Worm (Caenorhabditis elegans) whole organism, L4 larva: Measurements from ENCODE around the gene C09B7.2.
A peak's percentile ranks its signal among the peaks of the same experiment; 100 is the strongest.

Source experiments
- F10B5.3 ChIP-seq: sonication (generic microtip); optimal IDR thresholded peaks from 2 replicates; lab custom pipeline; 2016; ENCODE audit warnings: mild to moderate bottlenecking, missing genetic modification characterization, missing compliant biosample characterization
- F37D6.2 ChIP-seq: sonication (generic microtip); optimal IDR thresholded peaks from 2 replicates; lab custom pipeline; 2016; ENCODE audit warnings: mild to moderate bottlenecking, missing genetic modification characterization, missing compliant biosample characterization
- F44E2.7 ChIP-seq: fragments of 200-800 bp; sonication (Bioruptor generic); IDR thresholded peaks from 2 replicates; pipeline ENCODE4 v2.1.2; 2022; ENCODE audit warnings: missing genetic modification characterization, missing compliant biosample characterization
- F49E8.2 ChIP-seq: sonication (generic microtip); optimal IDR thresholded peaks from 2 replicates; lab custom pipeline; 2016; ENCODE audit warnings: missing compliant biosample characterization, mild to moderate bottlenecking, missing genetic modification characterization, borderline replicate concordance
- Y48G9A.11 ChIP-seq: fragments of 200-800 bp; sonication (Bioruptor generic); IDR thresholded peaks from 2 replicates; pipeline ENCODE4 v1.3.6; 2022; ENCODE audit warnings: missing genetic modification reagents, missing genetic modification characterization, missing compliant biosample characterization
- Y5F2A.4 ChIP-seq: fragments of 200-800 bp; sonication (Bioruptor generic); optimal IDR thresholded peaks from 2 replicates; lab custom pipeline; 2018; ENCODE audit warnings: mild to moderate bottlenecking, missing genetic modification characterization, missing compliant biosample characterization
- Y75B8A.6 ChIP-seq: fragments of 200-800 bp; sonication (Bioruptor generic); IDR thresholded peaks from 2 replicates; pipeline ENCODE4 v1.3.6; 2022; ENCODE audit warnings: missing genetic modification reagents, missing genetic modification characterization, missing compliant biosample characterization
- ZK337.2 ChIP-seq: fragments of 200-800 bp; sonication (Bioruptor generic); IDR thresholded peaks from 2 replicates; pipeline ENCODE4 v1.3.6; 2022; ENCODE audit warnings: missing genetic modification reagents, missing genetic modification characterization, missing compliant biosample characterization
- ZK546.5 ChIP-seq, 2 experiments: sonication (generic microtip); optimal IDR thresholded peaks; 2 replicates each; lab custom pipeline; 2017; ENCODE audit warnings: missing biosample characterization in 2 of 2, missing genetic modification characterization in 2 of 2
- attf-4 ChIP-seq: sonication (generic microtip); optimal IDR thresholded peaks from 3 replicates; lab custom pipeline; 2017; ENCODE audit warnings: missing biosample characterization, missing genetic modification characterization
- ceh-20 ChIP-seq: fragments of 200-800 bp; sonication (Bioruptor generic); IDR thresholded peaks from 2 replicates; pipeline ENCODE4 v1.3.6; 2022; ENCODE audit warnings: missing genetic modification reagents, missing genetic modification characterization, missing compliant biosample characterization
- ceh-32 ChIP-seq: sonication (generic microtip); optimal IDR thresholded peaks from 2 replicates; lab custom pipeline; 2016; ENCODE audit warnings: mild to moderate bottlenecking, missing genetic modification characterization, missing compliant biosample characterization; ENCODE audit not compliant: poor library complexity
- ceh-44 ChIP-seq: fragments of 200-800 bp; sonication (Bioruptor generic); IDR thresholded peaks from 2 replicates; pipeline ENCODE4 v1.3.6; 2022; ENCODE audit warnings: missing genetic modification reagents, missing genetic modification characterization, missing compliant biosample characterization
- ceh-62 ChIP-seq: sonication (generic microtip); optimal IDR thresholded peaks from 2 replicates; lab custom pipeline; 2017; ENCODE audit warnings: missing biosample characterization, missing genetic modification characterization
- ceh-82 ChIP-seq: sonication (generic microtip); optimal IDR thresholded peaks from 2 replicates; lab custom pipeline; 2017; ENCODE audit warnings: missing biosample characterization, missing genetic modification characterization
- ces-1 ChIP-seq: fragments of 150-350 bp; sonication (generic microtip); optimal IDR thresholded peaks from 4 replicates; lab custom pipeline; 2014; ENCODE audit warnings: missing biosample characterization, missing genetic modification reagents, missing genetic modification characterization
- ctbp-1 ChIP-seq: fragments of 200-800 bp; sonication (Bioruptor generic); IDR thresholded peaks from 2 replicates; pipeline ENCODE4 v1.3.6; 2022; ENCODE audit warnings: missing genetic modification reagents, missing genetic modification characterization, missing compliant biosample characterization
- daf-12 ChIP-seq: fragments of 150-350 bp; optimal IDR thresholded peaks from 2 replicates; lab custom pipeline; 2014; ENCODE audit warnings: missing biosample characterization, missing genetic modification reagents, missing genetic modification characterization
- daf-16 ChIP-seq, 3 experiments: sonication (generic microtip); optimal IDR thresholded peaks; 2 replicates each; lab custom pipeline; 2016 to 2017; ENCODE audit warnings: missing genetic modification characterization in 3 of 3, missing genetic modification reagents in 3 of 3, mild to moderate bottlenecking in 2 of 3, missing compliant biosample characterization in 2 of 3, missing biosample characterization in 1 of 3, moderate library complexity in 1 of 3
- dmd-6 ChIP-seq: fragments of 200-800 bp; sonication (Bioruptor generic); IDR thresholded peaks from 2 replicates; pipeline ENCODE4 v1.3.6; 2022; ENCODE audit warnings: missing genetic modification reagents, missing genetic modification characterization, missing compliant biosample characterization
- dmd-9 ChIP-seq: fragments of 200-800 bp; sonication (Bioruptor generic); IDR thresholded peaks from 2 replicates; pipeline ENCODE4 v1.3.6; 2022; ENCODE audit warnings: missing genetic modification reagents, missing genetic modification characterization, missing compliant biosample characterization
- dve-1 ChIP-seq: sonication (generic microtip); optimal IDR thresholded peaks from 2 replicates; lab custom pipeline; 2017; ENCODE audit warnings: antibody characterized with exemption, mild to moderate bottlenecking, missing genetic modification characterization, missing compliant biosample characterization; ENCODE audit not compliant: insufficient read depth
- fkh-10 ChIP-seq: fragments of 150-350 bp; optimal IDR thresholded peaks from 2 replicates; lab custom pipeline; 2014; ENCODE audit warnings: missing biosample characterization, missing genetic modification reagents, missing genetic modification characterization
- fos-1 ChIP-seq: fragments of 150-350 bp; optimal IDR thresholded peaks from 2 replicates; lab custom pipeline; 2014; ENCODE audit warnings: missing biosample characterization, missing genetic modification characterization
- gei-8 ChIP-seq: fragments of 200-800 bp; sonication (Bioruptor generic); optimal IDR thresholded peaks from 2 replicates; lab custom pipeline; 2018; ENCODE audit warnings: mild to moderate bottlenecking, missing genetic modification characterization, missing compliant biosample characterization
- hif-1 ChIP-seq, 2 experiments: sonication (generic microtip); optimal IDR thresholded peaks; 2 replicates each; lab custom pipeline; 2016 to 2017; ENCODE audit warnings: missing compliant biosample characterization in 2 of 2, missing genetic modification characterization in 2 of 2, missing genetic modification reagents in 2 of 2, missing genotype in 2 of 2, mild to moderate bottlenecking in 1 of 2
- hlh-11 ChIP-seq: fragments of 200-800 bp; sonication (Bioruptor generic); optimal IDR thresholded peaks from 2 replicates; lab custom pipeline; 2018; ENCODE audit warnings: mild to moderate bottlenecking, missing genetic modification characterization, missing compliant biosample characterization
- hmg-1.1 ChIP-seq: fragments of 200-800 bp; sonication (Bioruptor generic); IDR thresholded peaks from 2 replicates; pipeline ENCODE4 v1.3.6; 2022; ENCODE audit warnings: missing genetic modification reagents, missing genetic modification characterization, missing compliant biosample characterization
- jun-1 ChIP-seq: fragments of 150-350 bp; optimal IDR thresholded peaks from 2 replicates; lab custom pipeline; 2014; ENCODE audit warnings: missing biosample characterization, missing genetic modification reagents, missing genetic modification characterization
- lim-7 ChIP-seq: fragments of 200-800 bp; sonication (Bioruptor generic); IDR thresholded peaks from 2 replicates; pipeline ENCODE4 v1.3.6; 2022; ENCODE audit warnings: missing genetic modification characterization, missing compliant biosample characterization
- lin-13 ChIP-seq: fragments of 150-350 bp; optimal IDR thresholded peaks from 2 replicates; lab custom pipeline; 2014; ENCODE audit warnings: missing biosample characterization, missing genetic modification reagents, missing genetic modification characterization
- lin-38 ChIP-seq: fragments of 200-800 bp; sonication (Bioruptor generic); IDR thresholded peaks from 2 replicates; pipeline ENCODE4 v1.3.6; 2022; ENCODE audit warnings: missing genetic modification reagents, missing genetic modification characterization, missing compliant biosample characterization
- lin-39 ChIP-seq: fragments of 150-350 bp; optimal IDR thresholded peaks from 2 replicates; lab custom pipeline; 2014; ENCODE audit warnings: missing biosample characterization, missing genetic modification reagents, missing genetic modification characterization
- madf-5 ChIP-seq, 2 experiments: fragments of 200-800 bp; sonication (Bioruptor generic); IDR thresholded peaks; 2 replicates each; pipeline ENCODE4 v1.3.6; 2022; ENCODE audit warnings: missing compliant biosample characterization in 2 of 2, missing genetic modification characterization in 2 of 2
- madf-9 ChIP-seq: fragments of 200-800 bp; sonication (Bioruptor generic); conservative IDR thresholded peaks from 2 replicates; pipeline ENCODE4 v1.3.6; 2022; ENCODE audit warnings: missing genetic modification reagents, missing genetic modification characterization, missing compliant biosample characterization
- mxl-3 ChIP-seq: fragments of 200-800 bp; sonication (Bioruptor generic); optimal IDR thresholded peaks from 2 replicates; lab custom pipeline; 2018; ENCODE audit warnings: mild to moderate bottlenecking, missing genetic modification characterization, missing compliant biosample characterization
- nhr-42 ChIP-seq: fragments of 200-800 bp; sonication (Bioruptor generic); IDR thresholded peaks from 2 replicates; pipeline ENCODE4 v1.3.6; 2022; ENCODE audit warnings: missing genetic modification characterization, missing compliant biosample characterization
- nhr-76 ChIP-seq: fragments of 150-350 bp; optimal IDR thresholded peaks from 2 replicates; lab custom pipeline; 2014; ENCODE audit warnings: missing biosample characterization, missing genetic modification characterization
- php-3 ChIP-seq: fragments of 200-800 bp; sonication (Bioruptor generic); IDR thresholded peaks from 2 replicates; pipeline ENCODE4 v1.3.6; 2022; ENCODE audit warnings: missing genetic modification reagents, missing genetic modification characterization, missing compliant biosample characterization
- pqm-1 ChIP-seq: sonication (generic microtip); optimal IDR thresholded peaks from 2 replicates; lab custom pipeline; 2017; ENCODE audit warnings: missing biosample characterization, missing genetic modification characterization
- rbr-2 ChIP-seq: sonication (generic microtip); optimal IDR thresholded peaks from 2 replicates; lab custom pipeline; 2016; ENCODE audit warnings: missing genotype, missing genetic modification characterization, missing compliant biosample characterization
- saeg-2 ChIP-seq: fragments of 200-800 bp; sonication (Bioruptor generic); IDR thresholded peaks from 2 replicates; pipeline ENCODE4 v1.3.6; 2022; ENCODE audit warnings: missing genetic modification reagents, missing genetic modification characterization, missing compliant biosample characterization
- sdz-12 ChIP-seq: fragments of 200-800 bp; sonication (Bioruptor generic); optimal IDR thresholded peaks from 2 replicates; lab custom pipeline; 2018; ENCODE audit warnings: mild to moderate bottlenecking, missing genetic modification characterization, missing compliant biosample characterization
- skn-1 ChIP-seq: fragments of 150-350 bp; optimal IDR thresholded peaks from 2 replicates; lab custom pipeline; 2014; ENCODE audit warnings: missing biosample characterization, missing genetic modification characterization
- snpc-1.2 ChIP-seq: fragments of 200-800 bp; sonication (Bioruptor generic); IDR thresholded peaks from 2 replicates; pipeline ENCODE4 v1.3.6; 2022; ENCODE audit warnings: missing genetic modification reagents, missing genetic modification characterization, missing compliant biosample characterization
- snpc-4 ChIP-seq: fragments of 150-350 bp; optimal IDR thresholded peaks from 2 replicates; lab custom pipeline; 2014; ENCODE audit warnings: missing biosample characterization, missing genetic modification characterization
- spr-1 ChIP-seq: sonication (generic microtip); optimal IDR thresholded peaks from 2 replicates; lab custom pipeline; 2016; ENCODE audit warnings: mild to moderate bottlenecking, missing genetic modification characterization, missing compliant biosample characterization
- zag-1 ChIP-seq: fragments of 150-350 bp; optimal IDR thresholded peaks from 2 replicates; lab custom pipeline; 2014; ENCODE audit warnings: missing biosample characterization, missing genetic modification characterization
- zfp-3 ChIP-seq: fragments of 200-800 bp; sonication (Bioruptor generic); conservative IDR thresholded peaks from 2 replicates; pipeline ENCODE4 v1.3.6; 2022; ENCODE audit warnings: missing genetic modification reagents, missing genetic modification characterization, missing compliant biosample characterization
- zip-2 ChIP-seq: fragments of 150-350 bp; optimal IDR thresholded peaks from 2 replicates; lab custom pipeline; 2014; ENCODE audit warnings: missing biosample characterization, missing genetic modification characterization
- ztf-7 ChIP-seq: fragments of 150-350 bp; optimal IDR thresholded peaks from 2 replicates; lab custom pipeline; 2014; ENCODE audit warnings: missing biosample characterization, missing genetic modification characterization

The C09B7.2 gene

ce11 chrX:2667779-2668178 lies at the start of gene C09B7.2 (continued):
- no peak for TF ChIP-seq ZK546.5 (tag; optimal IDR thresholded peaks at IDR 0.05; lab: Kevin White, UChicago)
- 0 out of 2 replicates have a peak, but pooled peaks have one; percentile 28 for TF ChIP-seq ctbp-1 (GFP tag; lab: Robert Waterston, UW)
- no peak for TF ChIP-seq zfp-3 (GFP tag; lab: Robert Waterston, UW)
- TF ChIP-seq daf-16 (GFP tag; optimal IDR thresholded peaks at IDR 0.05; lab: Kevin White, UChicago): peak; percentile 46 to 61
- peak; percentile 99 for TF ChIP-seq daf-16 (tag; optimal IDR thresholded peaks at IDR 0.05; lab: Kevin White, UChicago)
- no peak for TF ChIP-seq F37D6.2 (tag; lab: Kevin White, UChicago)
- no peak for TF ChIP-seq ZK337.2 (GFP tag; lab: Robert Waterston, UW)
- peak in 1 of 2 experiments; percentile 46 for TF ChIP-seq hif-1 (tag; optimal IDR thresholded peaks at IDR 0.05; lab: Kevin White, UChicago)
- TF ChIP-seq Y5F2A.4: no peak
- TF ChIP-seq F44E2.7 (GFP tag; lab: Robert Waterston, UW): no peak
- no peak for TF ChIP-seq saeg-2
- TF ChIP-seq ceh-44 (GFP tag; lab: Robert Waterston, UW): no peak
- no peak for TF ChIP-seq fos-1
- no peak for TF ChIP-seq ceh-32
- no peak for TF ChIP-seq zag-1
- TF ChIP-seq F10B5.3 (tag; lab: Kevin White, UChicago): no peak
- TF ChIP-seq madf-9 (GFP tag; lab: Robert Waterston, UW): no peak
- no peak for TF ChIP-seq lin-39 (tag; lab: Kevin White, UChicago)
- TF ChIP-seq rbr-2 (tag; lab: Kevin White, UChicago): peak; percentile 47
- TF ChIP-seq Y75B8A.6: no peak
- no peak for TF ChIP-seq lim-7 (GFP tag; lab: Robert Waterston, UW)
- 0 out of 2 replicates have a peak, but pooled peaks have one; percentile 10 for TF ChIP-seq nhr-42 (GFP tag; lab: Robert Waterston, UW)
- peak; percentile 20; the same call in 1 of the 2 replicates for TF ChIP-seq lin-38 (GFP tag; lab: Robert Waterston, UW)
- TF ChIP-seq madf-5 (GFP tag; IDR thresholded peaks at IDR 0.05; lab: Robert Waterston, UW): no peak
- TF ChIP-seq ceh-20 (GFP tag; lab: Robert Waterston, UW): peak; percentile 55; the same call in 1 of the 2 replicates
- no peak for TF ChIP-seq sdz-12 (GFP tag; lab: Kevin White, UChicago)
- TF ChIP-seq snpc-1.2 (GFP tag; lab: Robert Waterston, UW): no peak
- no peak for TF ChIP-seq attf-4
- TF ChIP-seq dmd-9 (GFP tag; lab: Robert Waterston, UW): no peak
- TF ChIP-seq dmd-6 (GFP tag; lab: Robert Waterston, UW): peak; percentile 58
- no peak for TF ChIP-seq Y48G9A.11
- peak; percentile 93 for TF ChIP-seq hlh-11 (tag; lab: Kevin White, UChicago)
- TF ChIP-seq daf-12: no peak
- no peak for TF ChIP-seq mxl-3 (GFP tag; lab: Kevin White, UChicago)
- no peak for TF ChIP-seq gei-8 (GFP tag; lab: Kevin White, UChicago)
- peak; percentile 75 for TF ChIP-seq hmg-1.1 (GFP tag; lab: Robert Waterston, UW)
- TF ChIP-seq fkh-10 (GFP tag; lab: Kevin White, UChicago): no peak
- peak; percentile 96 for TF ChIP-seq dve-1 (tag; lab: Kevin White, UChicago)
- peak; percentile 42 for TF ChIP-seq ces-1 (GFP tag; lab: Kevin White, UChicago)
- no peak for TF ChIP-seq lin-13 (GFP tag; lab: Kevin White, UChicago)
- TF ChIP-seq jun-1 (tag; lab: Kevin White, UChicago): peak; percentile 41
- no peak for TF ChIP-seq zip-2 (tag; lab: Kevin White, UChicago)
- TF ChIP-seq F49E8.2: no peak
- TF ChIP-seq skn-1 (tag; lab: Kevin White, UChicago): no peak
- TF ChIP-seq php-3 (GFP tag; lab: Robert Waterston, UW): no peak; the same call in 1 of the 2 replicates
- no peak for TF ChIP-seq nhr-76
- no peak for TF ChIP-seq spr-1
- no peak for TF ChIP-seq ceh-82
- TF ChIP-seq pqm-1 (tag; lab: Kevin White, UChicago): no peak
- no peak for TF ChIP-seq snpc-4 (tag; lab: Kevin White, UChicago)
- TF ChIP-seq ztf-7 (tag; lab: Kevin White, UChicago): peak; percentile 37
- TF ChIP-seq ceh-62 (tag; lab: Kevin White, UChicago): no peak
